Worm (Caenorhabditis elegans) whole organism, dauer: ENCODE results near the gene C50E3.6.

ENCODE experiments used
- unc-62 ChIP-seq: sonication (generic microtip); optimal IDR thresholded peaks from 2 replicates; lab custom pipeline; 2017; ENCODE audit warnings: missing biosample characterization, missing genetic modification reagents, missing genetic modification characterization

C50E3.6 gene

ce11 chrV:7545187-7545586 is 45.2 kb downstream of the C50E3.6 start, which contains the start of the genes C54F6.19 and nhx-3:
TSS of gene C54F6.19 (plus strand) at chrV:7545487.
TSS of gene nhx-3 (minus strand) at chrV:7545523.
- TF ChIP-seq unc-62: no peak

ce11 chrV:7543728-7544127 is 46.6 kb downstream of the C50E3.6 start:
- TF ChIP-seq unc-62: no peak

- TF ChIP-seq unc-62: no peak
These were observed 51.3 kb downstream of the C50E3.6 start, which contains the start of gene srh-268 for ce11 chrV:7539015-7539414. TSS of gene srh-268 (plus strand) at chrV:7539315.
